Fruit fly (Drosophila melanogaster) whole organism, embryonic: ENCODE measurements around the gene HemK2.
A peak's percentile ranks its signal among the peaks of the same experiment; 100 is the strongest.

ENCODE experiments used
- Adf1 ChIP-seq: fragments of 200-800 bp; sonication (Bioruptor generic); IDR thresholded peaks from 2 replicates; pipeline ENCODE4 v1.3.6; 2022; ENCODE audit warnings: missing biosample characterization, missing genetic modification characterization
- Atf3 ChIP-seq: fragments of 200-800 bp; sonication (Bioruptor generic); optimal IDR thresholded peaks from 3 replicates; lab custom pipeline; 2016; ENCODE audit warnings: missing biosample characterization, missing genetic modification characterization
- Bgb ChIP-seq: fragments of 200-800 bp; sonication (Bioruptor generic); IDR thresholded peaks from 2 replicates; pipeline ENCODE4 v1.3.6; 2022; ENCODE audit warnings: missing biosample characterization, missing genetic modification characterization; ENCODE audit not compliant: partially characterized antibody
- Bteb2 ChIP-seq: fragments of 200-800 bp; sonication (Bioruptor generic); optimal IDR thresholded peaks from 2 replicates; lab custom pipeline; 2016; ENCODE audit warnings: missing biosample characterization, missing genetic modification characterization
- CG10979 ChIP-seq: fragments of 200-800 bp; sonication (Bioruptor generic); optimal IDR thresholded peaks from 2 replicates; lab custom pipeline; 2018; ENCODE audit warnings: missing biosample characterization, mild to moderate bottlenecking, missing genetic modification characterization, moderate library complexity
- CG12236 ChIP-seq: fragments of 200-800 bp; sonication (Bioruptor generic); optimal IDR thresholded peaks from 2 replicates; lab custom pipeline; 2016; ENCODE audit warnings: missing biosample characterization, missing genetic modification characterization
- CG12744 ChIP-seq: fragments of 200-800 bp; sonication (Bioruptor generic); optimal IDR thresholded peaks from 2 replicates; lab custom pipeline; 2016; ENCODE audit warnings: missing biosample characterization, missing genetic modification characterization
- CG12769 ChIP-seq: fragments of 200-800 bp; sonication (Bioruptor generic); optimal IDR thresholded peaks from 2 replicates; lab custom pipeline; 2019; ENCODE audit warnings: missing biosample characterization, mild to moderate bottlenecking, missing genetic modification characterization, moderate library complexity
- CG1832 ChIP-seq: fragments of 200-800 bp; sonication (Bioruptor generic); optimal IDR thresholded peaks from 2 replicates; lab custom pipeline; 2017; ENCODE audit warnings: missing biosample characterization, mild to moderate bottlenecking, missing genetic modification characterization, inconsistent platforms
- CG34376 ChIP-seq: fragments of 200-800 bp; sonication (Bioruptor generic); optimal IDR thresholded peaks from 2 replicates; lab custom pipeline; 2018; ENCODE audit warnings: missing biosample characterization, mild to moderate bottlenecking, missing genetic modification characterization
- CG5180 ChIP-seq: fragments of 200-800 bp; sonication (Bioruptor generic); optimal IDR thresholded peaks from 3 replicates; lab custom pipeline; 2017; ENCODE audit warnings: missing biosample characterization, missing genetic modification characterization, mild to moderate bottlenecking, moderate library complexity, missing genetic modification reagents
- CG6254 ChIP-seq: fragments of 200-800 bp; sonication (Bioruptor generic); optimal IDR thresholded peaks from 3 replicates; lab custom pipeline; 2017; ENCODE audit warnings: mild to moderate bottlenecking, missing biosample characterization, missing genetic modification reagents, missing genetic modification characterization
- CG6854 ChIP-seq: fragments of 200-800 bp; sonication (Bioruptor generic); optimal IDR thresholded peaks from 3 replicates; lab custom pipeline; 2017; ENCODE audit warnings: missing biosample characterization, mild to moderate bottlenecking, missing genetic modification characterization
- CG7839 ChIP-seq: fragments of 200-800 bp; sonication (Bioruptor generic); optimal IDR thresholded peaks from 3 replicates; lab custom pipeline; 2018; ENCODE audit warnings: missing biosample characterization, mild to moderate bottlenecking, missing genetic modification characterization, moderate library complexity
- CG7963 ChIP-seq: fragments of 200-800 bp; sonication (Bioruptor generic); IDR thresholded peaks from 3 replicates; pipeline ENCODE4 v1.3.6; 2022; ENCODE audit warnings: missing biosample characterization, missing genetic modification characterization; ENCODE audit not compliant: partially characterized antibody
- CG8281 ChIP-seq: fragments of 200-800 bp; sonication (Bioruptor generic); optimal IDR thresholded peaks from 2 replicates; lab custom pipeline; 2018; ENCODE audit warnings: missing biosample characterization, mild to moderate bottlenecking, missing genetic modification characterization, moderate library complexity
- CHES-1-like ChIP-seq: fragments of 200-800 bp; sonication (Bioruptor generic); optimal IDR thresholded peaks from 2 replicates; lab custom pipeline; 2016; ENCODE audit warnings: missing biosample characterization, missing genetic modification characterization
- D ChIP-seq, 2 experiments: fragments of 200-800 bp in 1 of 2; fragments of >200 bp in 1 of 2; sonication (Bioruptor generic) in 1 of 2; optimal IDR thresholded peaks; 2 replicates in 1 of 2; 3 replicates in 1 of 2; lab custom pipeline; 2017; ENCODE audit warnings: mild to moderate bottlenecking in 1 of 2, missing biosample characterization in 1 of 2, missing genetic modification characterization in 1 of 2, missing genetic modification reagents in 1 of 2
- Deaf1 ChIP-seq: fragments of 200-800 bp; optimal IDR thresholded peaks from 3 replicates; lab custom pipeline; 2019; ENCODE audit warnings: missing biosample characterization, mild to moderate bottlenecking, missing genetic modification characterization, moderate library complexity
- Dref ChIP-seq: fragments of 200-800 bp; sonication (Bioruptor generic); IDR thresholded peaks from 2 replicates; pipeline ENCODE4 v1.3.6; 2022; ENCODE audit warnings: missing biosample characterization, missing genetic modification characterization
- Hand ChIP-seq: fragments of 200-800 bp; sonication (Bioruptor generic); optimal IDR thresholded peaks from 2 replicates; lab custom pipeline; 2017; ENCODE audit warnings: mild to moderate bottlenecking, missing biosample characterization, missing genetic modification reagents, missing genetic modification characterization
- Hey ChIP-seq: fragments of 200-800 bp; sonication (Bioruptor generic); optimal IDR thresholded peaks from 3 replicates; lab custom pipeline; 2018; ENCODE audit warnings: missing biosample characterization, mild to moderate bottlenecking, missing genetic modification characterization
- Hr3 ChIP-seq: fragments of 200-800 bp; sonication (Bioruptor generic); optimal IDR thresholded peaks from 3 replicates; lab custom pipeline; 2016; ENCODE audit warnings: missing biosample characterization, missing genetic modification characterization
- Med ChIP-seq: fragments of 200-800 bp; sonication (Bioruptor generic); peaks from one replicate; lab custom pipeline; 2016; ENCODE audit warnings: missing biosample characterization, missing genetic modification characterization, mild to moderate bottlenecking, inconsistent platforms, moderate library complexity
- Meics ChIP-seq: fragments of 200-800 bp; sonication (Bioruptor generic); optimal IDR thresholded peaks from 2 replicates; lab custom pipeline; 2017; ENCODE audit warnings: missing biosample characterization, mild to moderate bottlenecking, missing genetic modification characterization
- Oli ChIP-seq: fragments of 200-800 bp; sonication (Bioruptor generic); optimal IDR thresholded peaks from 2 replicates; lab custom pipeline; 2018; ENCODE audit warnings: missing biosample characterization, mild to moderate bottlenecking, missing genetic modification characterization, moderate library complexity
- Usf ChIP-seq: fragments of 200-800 bp; sonication (Bioruptor generic); optimal IDR thresholded peaks from 2 replicates; lab custom pipeline; 2017; ENCODE audit warnings: missing genotype, missing biosample characterization, missing genetic modification characterization
- Vsx1 ChIP-seq: fragments of 200-800 bp; sonication (Bioruptor generic); optimal IDR thresholded peaks from 2 replicates; lab custom pipeline; 2017; ENCODE audit warnings: missing biosample characterization, mild to moderate bottlenecking, missing genetic modification characterization, missing genetic modification reagents
- aop ChIP-seq: fragments of 200-800 bp; sonication (Bioruptor generic); IDR thresholded peaks from 2 replicates; pipeline ENCODE4 v1.3.6; 2022; ENCODE audit warnings: missing biosample characterization, missing genetic modification characterization
- ap ChIP-seq: fragments of 200-800 bp; sonication (Bioruptor generic); IDR thresholded peaks from 2 replicates; pipeline ENCODE4 v1.3.6; 2022; ENCODE audit warnings: missing biosample characterization, missing genetic modification characterization
- bbx ChIP-seq: fragments of 200-800 bp; sonication (Bioruptor generic); IDR thresholded peaks from 2 replicates; pipeline ENCODE4 v1.3.6; 2022; ENCODE audit warnings: missing biosample characterization, missing genetic modification characterization; ENCODE audit not compliant: partially characterized antibody
- bsh ChIP-seq, 2 experiments: fragments of 200-800 bp; sonication (Bioruptor generic); optimal IDR thresholded peaks; 2 replicates each; lab custom pipeline; 2017 to 2018; ENCODE audit warnings: mild to moderate bottlenecking in 2 of 2, missing biosample characterization in 2 of 2, missing genetic modification characterization in 2 of 2, moderate library complexity in 1 of 2
- chinmo ChIP-seq: fragments of 200-800 bp; sonication (Bioruptor generic); IDR thresholded peaks from 4 replicates; pipeline ENCODE4 v1.3.6; 2022; ENCODE audit warnings: missing biosample characterization, missing genetic modification characterization; ENCODE audit not compliant: partially characterized antibody
- dm ChIP-seq: fragments of 200-800 bp; sonication (Bioruptor generic); optimal IDR thresholded peaks from 3 replicates; lab custom pipeline; 2016; ENCODE audit warnings: missing biosample characterization, missing genetic modification characterization
- exex ChIP-seq: fragments of 200-800 bp; sonication (Bioruptor generic); optimal IDR thresholded peaks from 4 replicates; lab custom pipeline; 2018; ENCODE audit warnings: missing biosample characterization, mild to moderate bottlenecking, missing genetic modification characterization, moderate library complexity
- ftz-f1 ChIP-seq: fragments of 200-800 bp; sonication (Bioruptor generic); optimal IDR thresholded peaks from 2 replicates; lab custom pipeline; 2016; ENCODE audit warnings: missing biosample characterization, missing genetic modification characterization
- gem ChIP-seq: fragments of 200-800 bp; sonication (Bioruptor generic); optimal IDR thresholded peaks from 2 replicates; lab custom pipeline; 2019; ENCODE audit warnings: missing biosample characterization, mild to moderate bottlenecking, missing genetic modification characterization, moderate library complexity
- gro ChIP-seq: fragments of 200-800 bp; sonication (Bioruptor generic); optimal IDR thresholded peaks from 2 replicates; lab custom pipeline; 2016; ENCODE audit warnings: missing biosample characterization, missing genetic modification characterization
- lab ChIP-seq: fragments of 200-800 bp; sonication (Bioruptor generic); optimal IDR thresholded peaks from 3 replicates; lab custom pipeline; 2017; ENCODE audit warnings: missing biosample characterization, missing genetic modification characterization, mild to moderate bottlenecking, moderate library complexity, missing genetic modification reagents
- lbe ChIP-seq: fragments of 200-800 bp; sonication (Bioruptor generic); optimal IDR thresholded peaks from 2 replicates; lab custom pipeline; 2016; ENCODE audit warnings: missing biosample characterization, mild to moderate bottlenecking, missing genetic modification characterization
- nom ChIP-seq: fragments of 200-800 bp; sonication (Bioruptor generic); optimal IDR thresholded peaks from 2 replicates; lab custom pipeline; 2017; ENCODE audit warnings: missing biosample characterization, missing genetic modification characterization, mild to moderate bottlenecking, moderate library complexity, missing genetic modification reagents
- repo ChIP-seq: fragments of 200-800 bp; sonication (Bioruptor generic); optimal IDR thresholded peaks from 2 replicates; lab custom pipeline; 2016; ENCODE audit warnings: missing biosample characterization, missing genetic modification characterization
- sc ChIP-seq, 3 experiments: fragments of >200 bp in 2 of 3; fragments of 200-800 bp in 1 of 3; sonication (Bioruptor generic) in 1 of 3; optimal IDR thresholded peaks; 2 replicates in 2 of 3; 3 replicates in 1 of 3; lab custom pipeline; 2017; ENCODE audit warnings: mild to moderate bottlenecking in 1 of 3, missing biosample characterization in 1 of 3, missing genetic modification characterization in 1 of 3, missing genetic modification reagents in 1 of 3
- sna ChIP-seq: fragments of 200-800 bp; sonication (Bioruptor generic); IDR thresholded peaks from 2 replicates; pipeline ENCODE4 v1.3.6; 2022; ENCODE audit warnings: missing biosample characterization, missing genetic modification characterization; ENCODE audit not compliant: partially characterized antibody
- unc-4 ChIP-seq: fragments of 200-800 bp; sonication (Bioruptor generic); IDR thresholded peaks from 2 replicates; pipeline ENCODE4 v1.3.6; 2022; ENCODE audit warnings: missing biosample characterization, missing genetic modification characterization; ENCODE audit not compliant: partially characterized antibody

The HemK2 gene

dm6 chr2L:2802527-2802926, 43.0 kb upstream of the HemK2 start:
- TF ChIP-seq CG8281 (tag; lab: Kevin White, UChicago) (peak; percentile 96), bsh (GFP tag; optimal IDR thresholded peaks at IDR 0.05; lab: Kevin White, UChicago) (peak in 1 of 2 experiments; percentile 69), nom (peak; percentile 96), CG5180 (peak; percentile 24), Meics (GFP tag; lab: Kevin White, UChicago) (no peak), Med (GFP tag; lab: Kevin White, UChicago) (peak; percentile 50), dm (GFP tag; lab: Kevin White, UChicago) (no peak)

- TF ChIP-seq repo (no peak), lab (GFP tag; lab: Kevin White, UChicago) (peak; percentile 90), gro (GFP tag; lab: Kevin White, UChicago) (peak; percentile 36), CG1832 (GFP tag; lab: Kevin White, UChicago) (no peak), CG34376 (GFP tag; lab: Kevin White, UChicago) (peak; percentile 77), bbx (GFP tag; lab: Robert Waterston, UW) (no peak), gem (tag; lab: Kevin White, UChicago) (no peak), CG6254 (GFP tag; lab: Kevin White, UChicago) (no peak), CG10979 (tag; lab: Kevin White, UChicago) (no peak), sc (optimal IDR thresholded peaks at IDR 0.05; lab: Kevin White, UChicago) (no peak), sc (GFP tag; optimal IDR thresholded peaks at IDR 0.05; lab: Kevin White, UChicago) (no peak), Hr3 (no peak), CHES-1-like (GFP tag; lab: Kevin White, UChicago) (no peak), exex (tag; lab: Kevin White, UChicago) (peak; percentile 93), Dref (no peak), unc-4 (GFP tag; lab: Robert Waterston, UW) (no peak), Bteb2 (GFP tag; lab: Kevin White, UChicago) (no peak), Vsx1 (GFP tag; lab: Kevin White, UChicago) (peak; percentile 34), Hey (tag; lab: Kevin White, UChicago) (peak; percentile 83), Bgb (GFP tag; lab: Robert Waterston, UW) (0 out of 2 replicates have a peak, but pooled peaks have one; percentile 18), Deaf1 (tag; lab: Kevin White, UChicago) (peak; percentile 15), ap (GFP tag; lab: Robert Waterston, UW) (no peak), chinmo (0 out of 4 replicates have a peak, but pooled peaks have one; percentile 45), lbe (GFP tag; lab: Kevin White, UChicago) (no peak), ftz-f1 (GFP tag; lab: Kevin White, UChicago) (peak; percentile 41), aop (GFP tag; lab: Robert Waterston, UW) (no peak), Atf3 (GFP tag; lab: Kevin White, UChicago) (no peak), CG6854 (GFP tag; lab: Kevin White, UChicago) (no peak), D (optimal IDR thresholded peaks at IDR 0.05; lab: Kevin White, UChicago) (no peak), D (GFP tag; optimal IDR thresholded peaks at IDR 0.05; lab: Kevin White, UChicago) (no peak), CG7839 (tag; lab: Kevin White, UChicago) (no peak), sna (GFP tag; lab: Robert Waterston, UW) (no peak), Usf (GFP tag; lab: Kevin White, UChicago) (no peak), CG7963 (no peak), Adf1 (GFP tag; lab: Robert Waterston, UW) (no peak), CG12236 (GFP tag; lab: Kevin White, UChicago) (no peak), Oli (tag; lab: Kevin White, UChicago) (no peak), Hand (GFP tag; lab: Kevin White, UChicago) (no peak), CG12769 (tag; lab: Kevin White, UChicago) (peak; percentile 47), CG5180 (peak; percentile 11), CG12744 (GFP tag; lab: Kevin White, UChicago) (no peak)
Observed at dm6 chr2L:2800956-2801776, 41.7 kb upstream of the HemK2 start.
